3 fruit fly cellular contexts compared by ENCODE assay signal in the genomic region with DNA sequence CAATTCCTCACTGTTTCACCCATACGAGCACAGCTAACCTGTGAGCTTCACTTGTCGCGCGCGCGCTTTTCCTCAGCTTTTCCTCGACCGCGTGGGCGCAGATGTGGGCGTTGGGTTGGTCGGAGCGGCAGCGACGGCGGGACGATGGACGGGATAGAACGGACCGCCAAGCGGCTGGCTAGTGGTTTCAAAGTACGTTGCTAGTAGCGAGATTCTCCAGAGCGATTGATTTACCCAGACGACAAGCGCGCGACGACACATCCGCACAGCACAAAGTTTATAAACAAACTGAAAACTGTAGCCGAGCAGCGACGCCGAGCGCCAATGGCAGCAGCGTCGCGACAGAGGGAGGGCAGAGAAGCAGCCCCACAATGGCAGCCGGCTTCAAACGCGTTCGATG.
TF ChIP-seq lines count a peak whose summit lies in the region.

A gene (minus strand): TSS at position 292 of the 400 bp plus-strand sequence.

TF ChIP-seq in whole organism, adult, 20 proteins besides CTCF, POLR2A, EP300 and RAD21 (continued from another document):
- TF ChIP-seq CG12768 (GFP tag; optimal IDR thresholded peaks at IDR 0.05; lab: Kevin White, UChicago) (peak; percentile 33), CG5204 (GFP tag; optimal IDR thresholded peaks at IDR 0.05; lab: Kevin White, UChicago) (no peak), CG11617 (GFP tag; optimal IDR thresholded peaks at IDR 0.05; lab: Kevin White, UChicago) (no peak)

TF ChIP-seq in whole organism, embryonic, 481 proteins besides CTCF, POLR2A, EP300 and RAD21 (continued from another document and continues in another):
- no peak for TF ChIP-seq CG12299 (tag; optimal IDR thresholded peaks at IDR 0.05; lab: Kevin White, UChicago)
- TF ChIP-seq ATbp (GFP tag; optimal IDR thresholded peaks at IDR 0.05; lab: Kevin White, UChicago): no peak
- no peak for TF ChIP-seq CG6175 (GFP tag; IDR thresholded peaks at IDR 0.05; lab: Robert Waterston, UW)
- no peak for TF ChIP-seq odd (GFP tag; optimal IDR thresholded peaks at IDR 0.05; lab: Kevin White, UChicago)
- no peak for TF ChIP-seq CG4617 (GFP tag; optimal IDR thresholded peaks at IDR 0.05; lab: Kevin White, UChicago; ENCODE audit: borderline replicate concordance)
- no peak for TF ChIP-seq GATAe (GFP tag; conservative IDR thresholded peaks at IDR 0.05; lab: Robert Waterston, UW)
- TF ChIP-seq CG4404 (GFP tag; IDR thresholded peaks at IDR 0.05; lab: Robert Waterston, UW): no peak
- TF ChIP-seq lab (GFP tag; optimal IDR thresholded peaks at IDR 0.05; lab: Kevin White, UChicago): no peak
- no peak for TF ChIP-seq Hr51 (GFP tag; optimal IDR thresholded peaks at IDR 0.05; lab: Kevin White, UChicago)
- TF ChIP-seq nerfin-2 (GFP tag; IDR thresholded peaks at IDR 0.05; lab: Robert Waterston, UW; ENCODE audit: partially characterized antibody): peak; percentile 46; the same call in 1 of the 2 replicates
- no peak for TF ChIP-seq C15 (GFP tag; IDR thresholded peaks at IDR 0.05; lab: Robert Waterston, UW)
- no peak for TF ChIP-seq Ravus (GFP tag; IDR thresholded peaks at IDR 0.05; lab: Robert Waterston, UW)
- TF ChIP-seq ro (GFP tag; IDR thresholded peaks at IDR 0.05; lab: Robert Waterston, UW): no peak
- no peak for TF ChIP-seq h (optimal IDR thresholded peaks at IDR 0.05; lab: Kevin White, UChicago)
- no peak for TF ChIP-seq ap (GFP tag; IDR thresholded peaks at IDR 0.05; lab: Robert Waterston, UW)
- TF ChIP-seq Dip3 (GFP tag; optimal IDR thresholded peaks at IDR 0.05; lab: Kevin White, UChicago): no peak
- no peak for TF ChIP-seq Dfd (GFP tag; optimal IDR thresholded peaks at IDR 0.05; lab: Kevin White, UChicago)
- TF ChIP-seq MTF-1 (GFP tag; optimal IDR thresholded peaks at IDR 0.05; lab: Kevin White, UChicago; ENCODE audit: borderline replicate concordance): no peak
- no peak for TF ChIP-seq emc (GFP tag; optimal IDR thresholded peaks at IDR 0.05; lab: Kevin White, UChicago)
- no peak for TF ChIP-seq Fer2 (tag; optimal IDR thresholded peaks at IDR 0.05; lab: Kevin White, UChicago)
- no peak for TF ChIP-seq NC2α (GFP tag; optimal IDR thresholded peaks at IDR 0.05; lab: Kevin White, UChicago)
- no peak for TF ChIP-seq CG4328 (GFP tag; optimal IDR thresholded peaks at IDR 0.05; lab: Kevin White, UChicago)
- no peak for TF ChIP-seq CG16863 (GFP tag; optimal IDR thresholded peaks at IDR 0.05; lab: Kevin White, UChicago)
- no peak for TF ChIP-seq sd (tag; optimal IDR thresholded peaks at IDR 0.05; lab: Kevin White, UChicago)
- TF ChIP-seq CG18011 (GFP tag; optimal IDR thresholded peaks at IDR 0.05; lab: Kevin White, UChicago): no peak
- 0 out of 2 replicates have a peak, but pooled peaks have one; percentile 35 for TF ChIP-seq CG32532 (GFP tag; IDR thresholded peaks at IDR 0.05; lab: Robert Waterston, UW)
- 0 out of 2 replicates have a peak, but pooled peaks have one; percentile 40 for TF ChIP-seq CG16779 (GFP tag; IDR thresholded peaks at IDR 0.05; lab: Robert Waterston, UW)
- TF ChIP-seq CG14014 (GFP tag; IDR thresholded peaks at IDR 0.05; lab: Robert Waterston, UW): no peak
- no peak for TF ChIP-seq usp (GFP tag; optimal IDR thresholded peaks at IDR 0.05; lab: Kevin White, UChicago)
- no peak for TF ChIP-seq ase (GFP tag; IDR thresholded peaks at IDR 0.05; lab: Robert Waterston, UW)
- no peak for TF ChIP-seq CG4730 (GFP tag; IDR thresholded peaks at IDR 0.05; lab: Robert Waterston, UW)
- no peak for TF ChIP-seq vfl (GFP tag; optimal IDR thresholded peaks at IDR 0.05; lab: Kevin White, UChicago)
- TF ChIP-seq CG5180 (GFP tag; optimal IDR thresholded peaks at IDR 0.05; lab: Kevin White, UChicago): no peak
- TF ChIP-seq CG17361 (GFP tag; IDR thresholded peaks at IDR 0.05; lab: Robert Waterston, UW): no peak
- no peak for TF ChIP-seq lov (optimal IDR thresholded peaks at IDR 0.05; lab: Kevin White, UChicago)
- no peak for TF ChIP-seq lov (GFP tag; IDR thresholded peaks at IDR 0.05; lab: Robert Waterston, UW)
- TF ChIP-seq Ets65A (GFP tag; lab: Kevin White, UChicago): peak; percentile 13
- TF ChIP-seq pnt (GFP tag; optimal IDR thresholded peaks at IDR 0.05; lab: Kevin White, UChicago): no peak
- TF ChIP-seq ttk (GFP tag; IDR thresholded peaks at IDR 0.05; lab: Robert Waterston, UW): no peak
- peak; percentile 5 for TF ChIP-seq tx (GFP tag; optimal IDR thresholded peaks at IDR 0.05; lab: Kevin White, UChicago)
- TF ChIP-seq caup (GFP tag; optimal IDR thresholded peaks at IDR 0.05; lab: Kevin White, UChicago; ENCODE audit: severe bottlenecking): peak; percentile 37
- no peak for TF ChIP-seq sob (GFP tag; IDR thresholded peaks at IDR 0.05; lab: Robert Waterston, UW)
- TF ChIP-seq danr (GFP tag; IDR thresholded peaks at IDR 0.05; lab: Robert Waterston, UW): no peak
- no peak for TF ChIP-seq Mrtf (GFP tag; IDR thresholded peaks at IDR 0.05; lab: Robert Waterston, UW)
- no peak for TF ChIP-seq Meics (GFP tag; optimal IDR thresholded peaks at IDR 0.05; lab: Kevin White, UChicago)
- no peak for TF ChIP-seq CG3065 (GFP tag; optimal IDR thresholded peaks at IDR 0.05; lab: Kevin White, UChicago)
- no peak for TF ChIP-seq nau (GFP tag; optimal IDR thresholded peaks at IDR 0.05; lab: Kevin White, UChicago)
- no peak for TF ChIP-seq Hsf (GFP tag; optimal IDR thresholded peaks at IDR 0.05; lab: Kevin White, UChicago)
- peak; percentile 10 for TF ChIP-seq abd-A (tag; optimal IDR thresholded peaks at IDR 0.05; lab: Kevin White, UChicago)
- no peak for TF ChIP-seq sima (GFP tag; optimal IDR thresholded peaks at IDR 0.05; lab: Kevin White, UChicago)
- TF ChIP-seq CG12071 (GFP tag; optimal IDR thresholded peaks at IDR 0.05; lab: Kevin White, UChicago): peak; percentile 11
- peak; percentile 62; the same call in 1 of the 3 replicates for TF ChIP-seq otp (GFP tag; IDR thresholded peaks at IDR 0.05; lab: Robert Waterston, UW)
- no peak for TF ChIP-seq CG4854 (GFP tag; optimal IDR thresholded peaks at IDR 0.05; lab: Kevin White, UChicago)
- no peak for TF ChIP-seq Ets97D (GFP tag; optimal IDR thresholded peaks at IDR 0.05; lab: Kevin White, UChicago)
- TF ChIP-seq CG31388 (GFP tag; optimal IDR thresholded peaks at IDR 0.05; lab: Kevin White, UChicago): no peak
- no peak for TF ChIP-seq PHDP (tag; optimal IDR thresholded peaks at IDR 0.05; lab: Kevin White, UChicago)
- peak; percentile 37; the same call in 1 of the 2 replicates for TF ChIP-seq vvl (GFP tag; IDR thresholded peaks at IDR 0.05; lab: Robert Waterston, UW)
- TF ChIP-seq CG15514 (GFP tag; optimal IDR thresholded peaks at IDR 0.05; lab: Kevin White, UChicago): no peak
- no peak for TF ChIP-seq CG11398 (GFP tag; optimal IDR thresholded peaks at IDR 0.05; lab: Kevin White, UChicago)
- TF ChIP-seq wek (GFP tag; optimal IDR thresholded peaks at IDR 0.05; lab: Kevin White, UChicago): no peak
- no peak for TF ChIP-seq CG6683 (GFP tag; optimal IDR thresholded peaks at IDR 0.05; lab: Kevin White, UChicago)
- TF ChIP-seq CG13123 (GFP tag; optimal IDR thresholded peaks at IDR 0.05; lab: Kevin White, UChicago): no peak
- no peak for TF ChIP-seq sens-2 (GFP tag; IDR thresholded peaks at IDR 0.05; lab: Robert Waterston, UW)
- no peak for TF ChIP-seq fru (optimal IDR thresholded peaks at IDR 0.05; lab: Kevin White, UChicago)
- TF ChIP-seq kah (GFP tag; optimal IDR thresholded peaks at IDR 0.05; lab: Kevin White, UChicago): no peak

TF ChIP-seq in whole organism, prepupa, 60 proteins besides CTCF, POLR2A, EP300 and RAD21 (continued from another document):
- TF ChIP-seq CG6276 (GFP tag; optimal IDR thresholded peaks at IDR 0.05; lab: Kevin White, UChicago) (no peak), Met (GFP tag; optimal IDR thresholded peaks at IDR 0.05; lab: Kevin White, UChicago) (no peak), Eip78C (GFP tag; lab: Kevin White, UChicago) (peak; percentile 65), fkh (GFP tag; optimal IDR thresholded peaks at IDR 0.05; lab: Kevin White, UChicago) (peak; percentile 56), CG15336 (GFP tag; IDR thresholded peaks at IDR 0.05; lab: Robert Waterston, UW) (peak; percentile 23; the same call in 1 of the 2 replicates), acj6 (GFP tag; optimal IDR thresholded peaks at IDR 0.05; lab: Kevin White, UChicago) (no peak), CG34406 (GFP tag; optimal IDR thresholded peaks at IDR 0.05; lab: Kevin White, UChicago) (no peak), Sox102F (GFP tag; optimal IDR thresholded peaks at IDR 0.05; lab: Kevin White, UChicago) (peak; percentile 21), Eip93F (GFP tag; optimal IDR thresholded peaks at IDR 0.05; lab: Kevin White, UChicago) (no peak), CG16779 (tag; optimal IDR thresholded peaks at IDR 0.05; lab: Kevin White, UChicago) (no peak), CG7368 (GFP tag; optimal IDR thresholded peaks at IDR 0.05; lab: Kevin White, UChicago) (no peak), CG1621 (tag; optimal IDR thresholded peaks at IDR 0.05; lab: Kevin White, UChicago) (peak; percentile 8), vri (GFP tag; optimal IDR thresholded peaks at IDR 0.05; lab: Kevin White, UChicago) (no peak), Blimp-1 (GFP tag; optimal IDR thresholded peaks at IDR 0.05; lab: Kevin White, UChicago) (no peak), ss (GFP tag; optimal IDR thresholded peaks at IDR 0.05; lab: Kevin White, UChicago) (no peak), OdsH (GFP tag; optimal IDR thresholded peaks at IDR 0.05; lab: Kevin White, UChicago) (no peak), achi (GFP tag; optimal IDR thresholded peaks at IDR 0.05; lab: Kevin White, UChicago) (no peak), CG8119 (GFP tag; IDR thresholded peaks at IDR 0.05; lab: Robert Waterston, UW) (no peak; the same call in 2 of the 3 replicates), Hr39 (GFP tag; optimal IDR thresholded peaks at IDR 0.05; lab: Kevin White, UChicago) (no peak), fd59A (GFP tag; optimal IDR thresholded peaks at IDR 0.05; lab: Kevin White, UChicago) (no peak), CG11902 (GFP tag; optimal IDR thresholded peaks at IDR 0.05; lab: Kevin White, UChicago) (no peak), CG4318 (GFP tag; optimal IDR thresholded peaks at IDR 0.05; lab: Kevin White, UChicago) (no peak), Ets96B (tag; optimal IDR thresholded peaks at IDR 0.05; lab: Kevin White, UChicago) (no peak), dac (GFP tag; optimal IDR thresholded peaks at IDR 0.05; lab: Kevin White, UChicago) (no peak), CG32006 (GFP tag; optimal IDR thresholded peaks at IDR 0.05; lab: Kevin White, UChicago) (no peak), Lpt (GFP tag; optimal IDR thresholded peaks at IDR 0.05; lab: Kevin White, UChicago) (no peak), Hr4 (GFP tag; optimal IDR thresholded peaks at IDR 0.05; lab: Kevin White, UChicago) (no peak), lz (GFP tag; optimal IDR thresholded peaks at IDR 0.05; lab: Kevin White, UChicago) (no peak), Ets21C (GFP tag; optimal IDR thresholded peaks at IDR 0.05; lab: Kevin White, UChicago) (no peak), pdm3 (GFP tag; optimal IDR thresholded peaks at IDR 0.05; lab: Kevin White, UChicago) (peak; percentile 3), Sox15 (GFP tag; optimal IDR thresholded peaks at IDR 0.05; lab: Kevin White, UChicago) (no peak), Hr38 (GFP tag; optimal IDR thresholded peaks at IDR 0.05; lab: Kevin White, UChicago) (no peak), CG8319 (GFP tag; optimal IDR thresholded peaks at IDR 0.05; lab: Kevin White, UChicago) (no peak), CG6808 (GFP tag; optimal IDR thresholded peaks at IDR 0.05; lab: Kevin White, UChicago) (no peak), CG11294 (GFP tag; IDR thresholded peaks at IDR 0.05; lab: Robert Waterston, UW) (no peak; the same call in 1 of the 2 replicates), svp (GFP tag; lab: Kevin White, UChicago) (no peak), salr (GFP tag; optimal IDR thresholded peaks at IDR 0.05; lab: Kevin White, UChicago) (no peak), CG11762 (GFP tag; optimal IDR thresholded peaks at IDR 0.05; lab: Kevin White, UChicago; ENCODE audit: insufficient read depth) (no peak), eg (GFP tag; IDR thresholded peaks at IDR 0.05; lab: Robert Waterston, UW) (peak; percentile 64), cyc (GFP tag; optimal IDR thresholded peaks at IDR 0.05; lab: Kevin White, UChicago) (no peak), Eip75B (GFP tag; optimal IDR thresholded peaks at IDR 0.05; lab: Kevin White, UChicago) (no peak), dsx (GFP tag; optimal IDR thresholded peaks at IDR 0.05; lab: Kevin White, UChicago; ENCODE audit: poor library complexity, severe bottlenecking) (peak; percentile 20)
